Worm (Caenorhabditis elegans): ENCODE data around the gene T04H1.12.
A peak's percentile ranks its signal among the peaks of the same experiment; 100 is the strongest.

T04H1.12 gene

ce11 chrV:12233425-12233824 is 22.0 kb upstream of the T04H1.12 start (continued):
- peak; percentile 64 for TF ChIP-seq unc-55 (GFP tag; optimal IDR thresholded peaks at IDR 0.05)
- no peak for TF ChIP-seq pha-4 (tag; optimal IDR thresholded peaks at IDR 0.05)
- peak; percentile 6 for TF ChIP-seq ceh-34 (tag; optimal IDR thresholded peaks at IDR 0.05)
- no peak for TF ChIP-seq elt-2 (tag; optimal IDR thresholded peaks at IDR 0.05)
- TF ChIP-seq zip-5 (tag; optimal IDR thresholded peaks at IDR 0.05) = no peak
- no peak for TF ChIP-seq tbx-2 (tag; optimal IDR thresholded peaks at IDR 0.05)
- no peak for TF ChIP-seq ceh-45 (GFP tag; IDR thresholded peaks at IDR 0.05)
- TF ChIP-seq hlh-30 (tag; optimal IDR thresholded peaks at IDR 0.05; ENCODE audit: insufficient read depth) = no peak
- TF ChIP-seq nfya-1 (tag; optimal IDR thresholded peaks at IDR 0.05) = peak; percentile 55
- TF ChIP-seq mec-3 (tag; optimal IDR thresholded peaks at IDR 0.05; ENCODE audit: borderline replicate concordance) = no peak

- TF ChIP-seq nfya-1 (tag; optimal IDR thresholded peaks at IDR 0.05) (peak; percentile 12), ceh-34 (tag; optimal IDR thresholded peaks at IDR 0.05) (peak; percentile 22), ceh-18 (tag; optimal IDR thresholded peaks at IDR 0.05) (peak; percentile 80), rnt-1 (tag; optimal IDR thresholded peaks at IDR 0.05) (peak; percentile 37), madf-2 (tag; optimal IDR thresholded peaks at IDR 0.05) (no peak), gmeb-2 (tag; optimal IDR thresholded peaks at IDR 0.05) (no peak)
Observed at ce11 chrV:12234293-12235004, 21.0 kb upstream of the T04H1.12 start, which contains the start of gene myo-3. Gene myo-3, minus strand, starts transcription at chrV:12234343.

- TF ChIP-seq F13H6.1 (tag; optimal IDR thresholded peaks at IDR 0.05) (no peak), fkh-6 (tag; optimal IDR thresholded peaks at IDR 0.05) (no peak), T23F11.4 (GFP tag; optimal IDR thresholded peaks at IDR 0.05) (no peak), ceh-18 (tag; optimal IDR thresholded peaks at IDR 0.05) (peak; percentile 27), C38D4.7 (GFP tag; optimal IDR thresholded peaks at IDR 0.05) (no peak), elt-2 (tag; optimal IDR thresholded peaks at IDR 0.05) (no peak), K02D7.2 (tag; optimal IDR thresholded peaks at IDR 0.05) (no peak), unc-55 (GFP tag; optimal IDR thresholded peaks at IDR 0.05) (peak; percentile 15), gmeb-2 (tag; optimal IDR thresholded peaks at IDR 0.05) (no peak), nhr-11 (tag; optimal IDR thresholded peaks at IDR 0.05) (no peak), nfya-1 (tag; optimal IDR thresholded peaks at IDR 0.05) (peak; percentile 23), Y22D7AL.16 (tag; optimal IDR thresholded peaks at IDR 0.05) (no peak), lim-6 (tag; optimal IDR thresholded peaks at IDR 0.05) (no peak)
Observed at ce11 chrV:12235502-12235901, 19.9 kb upstream of the T04H1.12 start.

- TF ChIP-seq C08G9.2 (tag; optimal IDR thresholded peaks at IDR 0.05) (no peak), unc-55 (GFP tag; optimal IDR thresholded peaks at IDR 0.05) (no peak), ahr-1 (tag; optimal IDR thresholded peaks at IDR 0.05) (no peak), nfya-1 (tag; optimal IDR thresholded peaks at IDR 0.05) (no peak), elt-4 (tag; optimal IDR thresholded peaks at IDR 0.05) (no peak), hlh-6 (tag; optimal IDR thresholded peaks at IDR 0.05) (no peak), fkh-10 (GFP tag; optimal IDR thresholded peaks at IDR 0.05) (no peak), ceh-48 (tag; optimal IDR thresholded peaks at IDR 0.05) (no peak), sox-4 (tag; optimal IDR thresholded peaks at IDR 0.05) (no peak), pha-2 (tag; optimal IDR thresholded peaks at IDR 0.05) (no peak), ceh-34 (tag; optimal IDR thresholded peaks at IDR 0.05) (no peak), ceh-6 (GFP tag; optimal IDR thresholded peaks at IDR 0.05) (no peak), tbx-2 (tag; optimal IDR thresholded peaks at IDR 0.05) (no peak)
Observed at ce11 chrV:12241126-12241525, 14.3 kb upstream of the T04H1.12 start, which contains the start of gene ttr-22. Gene ttr-22, plus strand, starts transcription at chrV:12241426.

- TF ChIP-seq odd-2 (tag; optimal IDR thresholded peaks at IDR 0.05) = no peak
- no peak for TF ChIP-seq pqm-1 (tag; optimal IDR thresholded peaks at IDR 0.05)
- no peak for TF ChIP-seq ceh-48 (tag; optimal IDR thresholded peaks at IDR 0.05)
Observed at ce11 chrV:12244980-12245742, 10.3 kb upstream of the T04H1.12 start, which contains the start of the genes T04H1.13, slfl-5 and rad-50. Gene T04H1.13, minus strand, starts transcription at chrV:12245030. Gene slfl-5, minus strand, starts transcription at chrV:12245044. Gene rad-50, plus strand, starts transcription at chrV:12245646.
